Fruit fly (Drosophila melanogaster) whole organism, embryonic: ENCODE measurements around the gene Sf3a2.

Source experiments
- Abd-B ChIP-seq: fragments of 200-800 bp; sonication (Bioruptor generic); optimal IDR thresholded peaks from 2 replicates; lab custom pipeline; 2018; ENCODE audit warnings: missing biosample characterization, mild to moderate bottlenecking, missing genetic modification characterization, moderate library complexity
- Bgb ChIP-seq: fragments of 200-800 bp; sonication (Bioruptor generic); IDR thresholded peaks from 2 replicates; pipeline ENCODE4 v1.3.6; 2022; ENCODE audit warnings: missing biosample characterization, missing genetic modification characterization; ENCODE audit not compliant: partially characterized antibody
- Blimp-1 ChIP-seq: fragments of 200-800 bp; sonication (Bioruptor generic); optimal IDR thresholded peaks from 3 replicates; lab custom pipeline; 2018; ENCODE audit warnings: missing biosample characterization, missing genetic modification characterization, mild to moderate bottlenecking, moderate library complexity, missing genetic modification reagents
- CG10366 ChIP-seq: fragments of 200-800 bp; sonication (Bioruptor generic); IDR thresholded peaks from 2 replicates; pipeline ENCODE4 v1.3.6; 2022; ENCODE audit warnings: missing biosample characterization, missing genetic modification characterization
- CG12236 ChIP-seq: fragments of 200-800 bp; sonication (Bioruptor generic); optimal IDR thresholded peaks from 2 replicates; lab custom pipeline; 2016; ENCODE audit warnings: missing biosample characterization, missing genetic modification characterization
- CG16813 ChIP-seq: fragments of 200-800 bp; sonication (Bioruptor generic); IDR thresholded peaks from 3 replicates; pipeline ENCODE4 v1.3.6; 2022; ENCODE audit warnings: missing biosample characterization, missing genetic modification characterization; ENCODE audit not compliant: partially characterized antibody
- CG16863 ChIP-seq: fragments of 200-800 bp; sonication (Bioruptor generic); optimal IDR thresholded peaks from 3 replicates; lab custom pipeline; 2016; ENCODE audit warnings: missing biosample characterization, missing genetic modification characterization
- CG17359 ChIP-seq: fragments of 200-800 bp; sonication (Bioruptor generic); optimal IDR thresholded peaks from 3 replicates; lab custom pipeline; 2018; ENCODE audit warnings: missing biosample characterization, mild to moderate bottlenecking, missing genetic modification characterization, moderate library complexity
- CG17829 ChIP-seq: fragments of 200-800 bp; optimal IDR thresholded peaks from 2 replicates; lab custom pipeline; 2019; ENCODE audit warnings: missing biosample characterization, mild to moderate bottlenecking, missing genetic modification characterization, moderate library complexity
- CG18262 ChIP-seq: fragments of 200-800 bp; optimal IDR thresholded peaks from 3 replicates; lab custom pipeline; 2019; ENCODE audit warnings: missing biosample characterization, mild to moderate bottlenecking, missing genetic modification characterization, moderate library complexity
- CG2678 ChIP-seq: fragments of 200-800 bp; sonication (Bioruptor generic); optimal IDR thresholded peaks from 3 replicates; lab custom pipeline; 2019; ENCODE audit warnings: missing biosample characterization, mild to moderate bottlenecking, missing genetic modification characterization, moderate library complexity
- CG30403 ChIP-seq: fragments of 200-800 bp; sonication (Bioruptor generic); optimal IDR thresholded peaks from 3 replicates; lab custom pipeline; 2016; ENCODE audit warnings: missing biosample characterization, missing genetic modification characterization
- CG33213 ChIP-seq: fragments of 200-800 bp; sonication (Bioruptor generic); optimal IDR thresholded peaks from 3 replicates; lab custom pipeline; 2016; ENCODE audit warnings: missing biosample characterization, missing genetic modification characterization
- CG4404 ChIP-seq: fragments of 200-800 bp; sonication (Bioruptor generic); IDR thresholded peaks from 2 replicates; pipeline ENCODE4 v1.3.6; 2022; ENCODE audit warnings: missing biosample characterization, missing genetic modification characterization
- CG4820 ChIP-seq: fragments of 200-800 bp; sonication (Bioruptor generic); optimal IDR thresholded peaks from 3 replicates; lab custom pipeline; 2016; ENCODE audit warnings: missing biosample characterization, missing genetic modification characterization
- CG5953 ChIP-seq: fragments of 200-800 bp; sonication (Bioruptor generic); IDR thresholded peaks from 2 replicates; pipeline ENCODE4 v1.3.6; 2022; ENCODE audit warnings: missing biosample characterization, missing genetic modification characterization
- CG6175 ChIP-seq: fragments of 200-800 bp; sonication (Bioruptor generic); IDR thresholded peaks from 3 replicates; pipeline ENCODE4 v1.3.6; 2022; ENCODE audit warnings: missing biosample characterization, missing genetic modification characterization
- CG8388 ChIP-seq: fragments of 200-800 bp; sonication (Bioruptor generic); optimal IDR thresholded peaks from 2 replicates; lab custom pipeline; 2019; ENCODE audit warnings: missing biosample characterization, mild to moderate bottlenecking, missing genetic modification characterization, moderate library complexity
- CTCF ChIP-seq: fragments of 200-800 bp; sonication (Bioruptor generic); optimal IDR thresholded peaks from 2 replicates; lab custom pipeline; 2017; ENCODE audit warnings: missing biosample characterization, mild to moderate bottlenecking, missing genetic modification characterization, moderate library complexity
- Deaf1 ChIP-seq: fragments of 200-800 bp; optimal IDR thresholded peaks from 3 replicates; lab custom pipeline; 2019; ENCODE audit warnings: missing biosample characterization, mild to moderate bottlenecking, missing genetic modification characterization, moderate library complexity
- E2f1 ChIP-seq: fragments of 200-800 bp; sonication (Bioruptor generic); IDR thresholded peaks from 2 replicates; pipeline ENCODE4 v1.3.6; 2022; ENCODE audit warnings: missing biosample characterization, missing genetic modification characterization
- Ets65A ChIP-seq: fragments of 200-800 bp; sonication (Bioruptor generic); peaks from one replicate; lab custom pipeline; 2016; ENCODE audit warnings: missing biosample characterization, missing genetic modification characterization
- Fer2 ChIP-seq: fragments of 200-800 bp; sonication (Bioruptor generic); optimal IDR thresholded peaks from 2 replicates; lab custom pipeline; 2018; ENCODE audit warnings: missing biosample characterization, mild to moderate bottlenecking, missing genetic modification characterization, moderate library complexity
- HLHmδ ChIP-seq: fragments of 200-800 bp; sonication (Bioruptor generic); optimal IDR thresholded peaks from 2 replicates; lab custom pipeline; 2018; ENCODE audit warnings: missing biosample characterization, mild to moderate bottlenecking, missing genetic modification characterization, moderate library complexity
- MESR4 ChIP-seq: fragments of 200-800 bp; sonication (Bioruptor generic); optimal IDR thresholded peaks from 2 replicates; lab custom pipeline; 2018; ENCODE audit warnings: missing biosample characterization, mild to moderate bottlenecking, missing genetic modification characterization, moderate library complexity
- Med ChIP-seq: fragments of 200-800 bp; sonication (Bioruptor generic); peaks from one replicate; lab custom pipeline; 2016; ENCODE audit warnings: missing biosample characterization, missing genetic modification characterization, mild to moderate bottlenecking, inconsistent platforms, moderate library complexity
- NC2α ChIP-seq: fragments of 200-800 bp; sonication (Bioruptor generic); optimal IDR thresholded peaks from 2 replicates; lab custom pipeline; 2016; ENCODE audit warnings: missing biosample characterization, missing genetic modification characterization
- NC2β ChIP-seq: fragments of 200-800 bp; sonication (Bioruptor generic); optimal IDR thresholded peaks from 2 replicates; lab custom pipeline; 2016; ENCODE audit warnings: missing biosample characterization, missing genetic modification characterization
- Ptx1 ChIP-seq: fragments of 200-800 bp; sonication (Bioruptor generic); IDR thresholded peaks from 2 replicates; pipeline ENCODE4 v1.3.6; 2022; ENCODE audit warnings: missing biosample characterization, missing genetic modification characterization
- Scr ChIP-seq: fragments of 200-800 bp; sonication (Bioruptor generic); IDR thresholded peaks from 2 replicates; pipeline ENCODE4 v1.3.6; 2022; ENCODE audit warnings: missing biosample characterization, missing genetic modification characterization; ENCODE audit not compliant: partially characterized antibody
- Tbp ChIP-seq: fragments of >200 bp; optimal IDR thresholded peaks from 2 replicates; lab custom pipeline; 2018; ENCODE audit warnings: missing biosample characterization, missing genetic modification characterization
- cas ChIP-seq: fragments of 200-800 bp; sonication (Bioruptor generic); IDR thresholded peaks from 2 replicates; pipeline ENCODE4 v1.3.6; 2022; ENCODE audit warnings: missing biosample characterization, missing genetic modification characterization
- caup ChIP-seq: fragments of 200-800 bp; sonication (Bioruptor generic); optimal IDR thresholded peaks from 3 replicates; lab custom pipeline; 2017; ENCODE audit warnings: missing biosample characterization, mild to moderate bottlenecking, missing genetic modification characterization, moderate library complexity; ENCODE audit not compliant: severe bottlenecking
- corto ChIP-seq: fragments of 200-800 bp; sonication (Bioruptor generic); optimal IDR thresholded peaks from 2 replicates; lab custom pipeline; 2016; ENCODE audit warnings: missing biosample characterization, mild to moderate bottlenecking, missing genetic modification characterization, moderate library complexity
- emc ChIP-seq: fragments of 200-800 bp; sonication (Bioruptor generic); optimal IDR thresholded peaks from 2 replicates; lab custom pipeline; 2016; ENCODE audit warnings: missing biosample characterization, missing genetic modification characterization
- fd96Cb ChIP-seq: fragments of 200-800 bp; sonication (Bioruptor generic); optimal IDR thresholded peaks from 2 replicates; lab custom pipeline; 2018; ENCODE audit warnings: missing biosample characterization, mild to moderate bottlenecking, missing genetic modification characterization, moderate library complexity
- gem ChIP-seq: fragments of 200-800 bp; sonication (Bioruptor generic); optimal IDR thresholded peaks from 2 replicates; lab custom pipeline; 2019; ENCODE audit warnings: missing biosample characterization, mild to moderate bottlenecking, missing genetic modification characterization, moderate library complexity
- gsb-n ChIP-seq: fragments of 200-800 bp; sonication (Bioruptor generic); optimal IDR thresholded peaks from 3 replicates; lab custom pipeline; 2018; ENCODE audit warnings: missing biosample characterization, mild to moderate bottlenecking, missing genetic modification characterization
- ind ChIP-seq: fragments of 200-800 bp; sonication (Bioruptor generic); optimal IDR thresholded peaks from 3 replicates; lab custom pipeline; 2016; ENCODE audit warnings: missing biosample characterization, missing genetic modification characterization
- inv ChIP-seq: fragments of 200-800 bp; sonication (Bioruptor generic); IDR thresholded peaks from 2 replicates; pipeline ENCODE4 v1.3.6; 2022; ENCODE audit warnings: missing biosample characterization, missing genetic modification characterization; ENCODE audit not compliant: partially characterized antibody
- jigr1 ChIP-seq: fragments of 200-800 bp; sonication (Bioruptor generic); IDR thresholded peaks from 3 replicates; pipeline ENCODE4 v1.3.6; 2022; ENCODE audit warnings: missing biosample characterization, missing genetic modification characterization
- jumu ChIP-seq: fragments of 200-800 bp; sonication (Bioruptor generic); optimal IDR thresholded peaks from 3 replicates; lab custom pipeline; 2016; ENCODE audit warnings: missing biosample characterization, missing genetic modification characterization
- klu ChIP-seq: fragments of 200-800 bp; sonication (Bioruptor generic); IDR thresholded peaks from 2 replicates; pipeline ENCODE4 v1.3.6; 2022; ENCODE audit warnings: missing biosample characterization, missing genetic modification characterization
- lilli ChIP-seq: fragments of 200-800 bp; sonication (Bioruptor generic); optimal IDR thresholded peaks from 3 replicates; lab custom pipeline; 2016; ENCODE audit warnings: missing biosample characterization, missing genetic modification characterization
- peb ChIP-seq: fragments of 200-800 bp; sonication (Bioruptor generic); IDR thresholded peaks from 2 replicates; pipeline ENCODE4 v1.3.6; 2022; ENCODE audit warnings: missing biosample characterization, missing genetic modification characterization
- pros ChIP-seq: fragments of 200-800 bp; sonication (Bioruptor generic); optimal IDR thresholded peaks from 3 replicates; lab custom pipeline; 2019; ENCODE audit warnings: missing biosample characterization, mild to moderate bottlenecking, missing genetic modification characterization, moderate library complexity
- rib ChIP-seq: fragments of 200-800 bp; sonication (Bioruptor generic); IDR thresholded peaks from 2 replicates; pipeline ENCODE4 v1.3.6; 2022; ENCODE audit warnings: missing biosample characterization, missing genetic modification characterization
- row ChIP-seq: fragments of 200-800 bp; sonication (Bioruptor generic); IDR thresholded peaks from 3 replicates; pipeline ENCODE4 v1.3.6; 2022; ENCODE audit warnings: missing biosample characterization, missing genetic modification characterization
- seq ChIP-seq: fragments of 200-800 bp; sonication (Bioruptor generic); IDR thresholded peaks from 2 replicates; pipeline ENCODE4 v1.3.6; 2022; ENCODE audit warnings: missing biosample characterization, missing genetic modification characterization
- tap ChIP-seq: fragments of 200-800 bp; optimal IDR thresholded peaks from 3 replicates; lab custom pipeline; 2019; ENCODE audit warnings: missing biosample characterization, mild to moderate bottlenecking, missing genetic modification characterization, moderate library complexity
- tup ChIP-seq: fragments of 200-800 bp; sonication (Bioruptor generic); optimal IDR thresholded peaks from 2 replicates; lab custom pipeline; 2016; ENCODE audit warnings: missing biosample characterization, mild to moderate bottlenecking, missing genetic modification characterization, moderate library complexity
- zen2 ChIP-seq: fragments of 200-800 bp; sonication (Bioruptor generic); IDR thresholded peaks from 3 replicates; pipeline ENCODE4 v1.3.6; 2022; ENCODE audit warnings: missing biosample characterization, missing genetic modification characterization; ENCODE audit not compliant: partially characterized antibody

Sf3a2 gene

DNA sequence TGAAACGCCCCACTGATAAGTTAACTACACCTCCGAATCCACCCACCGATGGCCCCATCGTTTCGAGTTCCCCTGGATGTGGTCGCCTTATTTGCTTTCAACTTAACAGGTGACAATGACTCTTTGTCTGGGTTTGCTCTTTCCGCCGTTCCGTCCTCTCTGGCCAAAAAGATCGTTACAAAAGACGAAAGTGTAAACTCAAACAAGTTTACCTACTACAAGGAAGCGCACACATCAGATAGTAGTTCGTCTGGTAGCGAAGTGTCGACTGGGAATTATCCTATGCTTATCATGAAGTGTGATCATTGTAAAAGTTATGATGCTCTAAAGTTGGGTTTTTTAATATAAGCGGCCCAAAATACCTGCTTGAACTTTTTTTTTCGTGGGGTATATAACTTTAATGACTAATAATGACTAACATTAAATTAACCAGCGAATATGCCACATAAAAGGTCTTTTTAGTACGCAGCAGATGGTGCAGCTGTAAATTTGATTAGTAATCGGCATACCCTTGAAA lies 15.0 kb downstream of the Sf3a2 start (continued):
- peak; percentile 32 for TF ChIP-seq CG2678
- no peak for TF ChIP-seq NC2β (GFP tag; lab: Kevin White, UChicago)
- TF ChIP-seq seq (GFP tag; lab: Robert Waterston, UW), result no peak
- TF ChIP-seq CG8388, result no peak
- no peak for TF ChIP-seq peb
- no peak for TF ChIP-seq CG12236 (GFP tag; lab: Kevin White, UChicago)
- no peak for TF ChIP-seq Tbp
- no peak for TF ChIP-seq cas (GFP tag; lab: Robert Waterston, UW)
- no peak; the same call in 1 of the 2 replicates for TF ChIP-seq inv
- no peak for TF ChIP-seq CG33213
- no peak for TF ChIP-seq CG16813 (GFP tag; lab: Robert Waterston, UW)
- TF ChIP-seq Med (GFP tag; lab: Kevin White, UChicago), result peak; percentile 55
- TF ChIP-seq caup, result no peak
- TF ChIP-seq row (GFP tag; lab: Robert Waterston, UW), result peak; percentile 74
- TF ChIP-seq Fer2, result no peak
- TF ChIP-seq CG30403 (GFP tag; lab: Kevin White, UChicago), result peak; percentile 7
- no peak for TF ChIP-seq NC2α (GFP tag; lab: Kevin White, UChicago)
- TF ChIP-seq fd96Cb, result peak; percentile 1
- peak; percentile 35 for TF ChIP-seq CG18262 (tag; lab: Kevin White, UChicago)
- no peak for TF ChIP-seq tap (tag; lab: Kevin White, UChicago)
- TF ChIP-seq gem, result peak; percentile 41
- 0 out of 2 replicates have a peak, but pooled peaks have one; percentile 17 for TF ChIP-seq Ptx1
- TF ChIP-seq Ets65A (GFP tag; lab: Kevin White, UChicago), result peak; percentile 88
- no peak for TF ChIP-seq HLHmδ (GFP tag; lab: Kevin White, UChicago)
- TF ChIP-seq rib, result no peak
- TF ChIP-seq E2f1 (GFP tag; lab: Robert Waterston, UW), result no peak
- no peak for TF ChIP-seq Bgb (GFP tag; lab: Robert Waterston, UW)
- TF ChIP-seq CG5953 (GFP tag; lab: Robert Waterston, UW), result no peak
- TF ChIP-seq CG4404 (GFP tag; lab: Robert Waterston, UW), result no peak
- TF ChIP-seq MESR4, result no peak
- TF ChIP-seq CG6175 (GFP tag; lab: Robert Waterston, UW), result no peak
- TF ChIP-seq CG17829, result no peak
- TF ChIP-seq CG4820 (GFP tag; lab: Kevin White, UChicago), result no peak
- TF ChIP-seq pros (GFP tag; lab: Kevin White, UChicago), result no peak
- TF ChIP-seq CG16863 (GFP tag; lab: Kevin White, UChicago), result peak; percentile 13
- peak; percentile 12 for TF ChIP-seq lilli (GFP tag; lab: Kevin White, UChicago)
- no peak for TF ChIP-seq ind (GFP tag; lab: Kevin White, UChicago)
- no peak for TF ChIP-seq jigr1
- no peak for TF ChIP-seq Scr (GFP tag; lab: Robert Waterston, UW)
- TF ChIP-seq CG17359 (tag; lab: Kevin White, UChicago), result no peak
- no peak for TF ChIP-seq gsb-n (tag; lab: Kevin White, UChicago)
- TF ChIP-seq tup (GFP tag; lab: Kevin White, UChicago), result no peak
- TF ChIP-seq emc (GFP tag; lab: Kevin White, UChicago), result no peak
- peak; percentile 12 for TF ChIP-seq jumu
- peak; percentile 0 for TF ChIP-seq Abd-B
- no peak for TF ChIP-seq CTCF (GFP tag; lab: Kevin White, UChicago)
- TF ChIP-seq corto, result no peak
- TF ChIP-seq CG10366 (GFP tag; lab: Robert Waterston, UW), result no peak
- TF ChIP-seq zen2, result no peak
- TF ChIP-seq Blimp-1 (GFP tag; lab: Kevin White, UChicago), result peak; percentile 55
- TF ChIP-seq Deaf1 (tag; lab: Kevin White, UChicago), result no peak
- TF ChIP-seq klu (GFP tag; lab: Robert Waterston, UW), result no peak
